Worm (Caenorhabditis elegans) whole organism, young adult: ENCODE data around the gene Y41D4A.3.

Experiments used
- F22D6.2 ChIP-seq: sonication (generic microtip); optimal IDR thresholded peaks from 2 replicates; lab custom pipeline; 2016; ENCODE audit warnings: mild to moderate bottlenecking, missing genetic modification characterization, missing compliant biosample characterization
- Y95B8A.8 ChIP-seq: fragments of 200-800 bp; sonication (Bioruptor generic); IDR thresholded peaks from 2 replicates; pipeline ENCODE4 v1.3.6; 2022; ENCODE audit warnings: missing genetic modification reagents, missing genetic modification characterization, missing compliant biosample characterization
- egl-44 ChIP-seq: fragments of 200-800 bp; sonication (Bioruptor generic); IDR thresholded peaks from 2 replicates; pipeline ENCODE4 v1.3.6; 2022; ENCODE audit warnings: missing genetic modification reagents, missing genetic modification characterization, missing compliant biosample characterization
- lag-1 ChIP-seq: fragments of 200-800 bp; sonication (Bioruptor generic); IDR thresholded peaks from 2 replicates; pipeline ENCODE4 v1.3.6; 2022; ENCODE audit warnings: missing genetic modification reagents, missing genetic modification characterization, missing compliant biosample characterization
- nhr-27 ChIP-seq: fragments of 200-800 bp; sonication (Bioruptor generic); optimal IDR thresholded peaks from 2 replicates; lab custom pipeline; 2018; ENCODE audit warnings: mild to moderate bottlenecking, missing genetic modification characterization, moderate library complexity, missing compliant biosample characterization
- nhr-80 ChIP-seq: sonication (generic microtip); optimal IDR thresholded peaks from 2 replicates; lab custom pipeline; 2016; ENCODE audit warnings: missing genetic modification characterization, missing compliant biosample characterization
- snpc-4 ChIP-seq, 5 experiments: fragments of 150-350 bp in 1 of 5; sonication (generic microtip) in 4 of 5; optimal IDR thresholded peaks; 2 replicates each; lab custom pipeline; 2014 to 2018; ENCODE audit warnings: missing genetic modification characterization in 5 of 5, missing biosample characterization in 3 of 5, antibody characterized with exemption in 2 of 5, mild to moderate bottlenecking in 2 of 5, missing compliant biosample characterization in 2 of 5, missing genotype in 2 of 5, moderate library complexity in 2 of 5, missing genetic modification reagents in 1 of 5
- tbx-9 ChIP-seq: sonication (generic microtip); optimal IDR thresholded peaks from 2 replicates; lab custom pipeline; 2016; ENCODE audit warnings: borderline replicate concordance, missing genetic modification characterization, inconsistent platforms, missing compliant biosample characterization
- zim-3 ChIP-seq: sonication (generic microtip); optimal IDR thresholded peaks from 2 replicates; lab custom pipeline; 2017; ENCODE audit warnings: mild to moderate bottlenecking, missing genetic modification characterization, moderate library complexity, missing compliant biosample characterization
- ztf-6 ChIP-seq: fragments of 200-800 bp; sonication (Bioruptor generic); IDR thresholded peaks from 2 replicates; pipeline ENCODE4 v1.3.6; 2022; ENCODE audit warnings: missing genetic modification reagents, missing genetic modification characterization, missing compliant biosample characterization

DNA sequence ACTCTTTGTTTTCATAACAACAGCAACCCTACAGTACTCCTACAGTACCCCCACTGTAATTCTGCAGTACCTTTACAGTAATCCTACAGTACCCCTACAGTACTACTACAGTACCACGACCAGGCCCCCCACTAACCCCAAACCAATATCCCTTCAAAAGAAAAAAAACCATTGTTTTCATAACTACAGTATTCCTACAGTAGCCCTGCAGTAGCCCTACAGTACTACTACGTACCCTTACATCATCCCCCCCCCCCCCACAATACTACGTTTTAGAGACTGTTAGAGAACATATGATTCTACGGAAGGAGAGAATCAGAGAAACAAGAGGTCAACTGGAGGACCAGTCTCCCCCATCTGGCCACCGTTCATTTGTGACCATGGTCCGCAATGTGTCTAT, at the start of gene Y41D4A.3:
- TF ChIP-seq egl-44 (GFP tag; lab: Robert Waterston, UW) (no peak), nhr-27 (no peak), F22D6.2 (tag; lab: Kevin White, UChicago) (no peak), tbx-9 (tag; lab: Kevin White, UChicago) (no peak), nhr-80 (no peak), lag-1 (GFP tag; lab: Robert Waterston, UW) (no peak), ztf-6 (GFP tag; lab: Robert Waterston, UW) (no peak), Y95B8A.8 (GFP tag; lab: Robert Waterston, UW) (no peak), zim-3 (tag; lab: Kevin White, UChicago) (no peak), snpc-4 (GFP tag; optimal IDR thresholded peaks at IDR 0.05; lab: Kevin White, UChicago) (no peak), snpc-4 (tag; optimal IDR thresholded peaks at IDR 0.05; lab: Kevin White, UChicago) (no peak)
